Worm (Caenorhabditis elegans): ENCODE data around the gene F46G10.2.

Gene F46G10.2

ce11 chrX:13322886-13323285 is at the start of gene F46G10.2:
TSS of gene F46G10.2 (plus strand) at chrX:13322963.
- TF ChIP-seq vab-15 (tag; optimal IDR thresholded peaks at IDR 0.05) (no peak), fkh-4 (tag; optimal IDR thresholded peaks at IDR 0.05; ENCODE audit: borderline replicate concordance) (no peak), efl-1 (optimal IDR thresholded peaks at IDR 0.05) (no peak), efl-1 (GFP tag; optimal IDR thresholded peaks at IDR 0.05 in 1 of 2) (no peak), elt-3 (tag; optimal IDR thresholded peaks at IDR 0.05) (peak in 1 of 6 experiments; percentile 32), nhr-28 (tag; optimal IDR thresholded peaks at IDR 0.05) (no peak), nhr-85 (tag) (peak; percentile 68), lin-13 (GFP tag; optimal IDR thresholded peaks at IDR 0.05) (no peak), xbp-1 (tag; optimal IDR thresholded peaks at IDR 0.05) (no peak), sox-4 (tag; optimal IDR thresholded peaks at IDR 0.05) (no peak), nhr-20 (tag; optimal IDR thresholded peaks at IDR 0.05) (peak; percentile 26), ceh-63 (GFP tag; optimal IDR thresholded peaks at IDR 0.05) (no peak), aly-2 (tag; optimal IDR thresholded peaks at IDR 0.05) (no peak), F16B12.6 (tag; optimal IDR thresholded peaks at IDR 0.05) (no peak), grh-1 (GFP tag; IDR thresholded peaks at IDR 0.05) (no peak), pqm-1 (tag; optimal IDR thresholded peaks at IDR 0.05) (no peak), nhr-71 (tag; optimal IDR thresholded peaks at IDR 0.05) (peak; percentile 24), mdl-1 (tag; optimal IDR thresholded peaks at IDR 0.05) (peak in 1 of 2 experiments; percentile 16), blmp-1 (tag; optimal IDR thresholded peaks at IDR 0.05) (peak; percentile 73), dpl-1 (GFP tag; optimal IDR thresholded peaks at IDR 0.05) (no peak), lin-35 (GFP tag; optimal IDR thresholded peaks at IDR 0.05) (peak in 1 of 2 experiments; percentile 16), tbx-2 (tag; optimal IDR thresholded peaks at IDR 0.05) (no peak), irx-1 (tag; optimal IDR thresholded peaks at IDR 0.05) (no peak), nhr-90 (tag; optimal IDR thresholded peaks at IDR 0.05; ENCODE audit: poor library complexity) (no peak)

- TF ChIP-seq C16A3.4 (tag; optimal IDR thresholded peaks at IDR 0.05) (no peak), Y116A8C.19 (tag; optimal IDR thresholded peaks at IDR 0.05; ENCODE audit: borderline replicate concordance) (no peak), nhr-20 (tag; optimal IDR thresholded peaks at IDR 0.05) (no peak), elt-2 (tag; optimal IDR thresholded peaks at IDR 0.05) (no peak), sox-4 (tag; optimal IDR thresholded peaks at IDR 0.05) (no peak), nhr-71 (tag; optimal IDR thresholded peaks at IDR 0.05) (no peak), dsc-1 (tag; optimal IDR thresholded peaks at IDR 0.05) (no peak), nhr-85 (tag) (no peak), ztf-11 (tag; optimal IDR thresholded peaks at IDR 0.05) (no peak), lin-35 (GFP tag; optimal IDR thresholded peaks at IDR 0.05) (no peak), C04F5.9 (tag; optimal IDR thresholded peaks at IDR 0.05) (no peak), mef-2 (tag; optimal IDR thresholded peaks at IDR 0.05) (no peak), blmp-1 (tag; optimal IDR thresholded peaks at IDR 0.05) (no peak), fkh-8 (tag; optimal IDR thresholded peaks at IDR 0.05) (no peak), ceh-82 (tag; optimal IDR thresholded peaks at IDR 0.05) (no peak), lin-39 (tag; optimal IDR thresholded peaks at IDR 0.05) (no peak), ceh-63 (GFP tag; optimal IDR thresholded peaks at IDR 0.05) (no peak), fos-1 (tag; optimal IDR thresholded peaks at IDR 0.05) (no peak), nhr-11 (tag; optimal IDR thresholded peaks at IDR 0.05) (no peak), ztf-4 (tag; optimal IDR thresholded peaks at IDR 0.05) (no peak)
Measured at ce11 chrX:13274102-13274501, 48.7 kb upstream of the F46G10.2 start, which contains the start of gene cyp-14A3. TSS of gene cyp-14A3 (minus strand) at chrX:13274202.

ce11 chrX:13278876-13279275 is 43.9 kb upstream of the F46G10.2 start, which contains the start of gene phf-33:
TSS of gene phf-33 (minus strand) at chrX:13278976.
- TF ChIP-seq grh-1 (GFP tag; IDR thresholded peaks at IDR 0.05) = no peak
- no peak for TF ChIP-seq hpl-2 (GFP tag; optimal IDR thresholded peaks at IDR 0.05)

DNA sequence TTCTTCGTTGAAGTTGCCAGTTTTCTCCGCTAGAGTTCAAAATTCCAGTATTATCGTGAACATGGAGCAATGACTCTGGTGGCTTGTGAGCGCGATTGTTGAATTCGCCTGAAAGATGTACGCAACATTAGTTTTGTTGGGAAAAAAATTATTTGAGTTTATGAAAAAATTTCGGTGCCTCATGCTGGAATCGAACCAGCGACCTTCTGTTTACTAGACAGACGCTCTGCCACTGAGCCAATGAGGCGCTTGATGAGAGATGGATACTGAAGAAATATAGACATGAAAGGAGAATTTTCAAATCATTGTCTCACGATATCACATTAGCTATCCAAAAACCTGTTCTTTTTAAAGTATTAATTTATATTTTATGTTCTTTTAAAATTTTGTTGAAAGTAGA is 39.3 kb upstream of the F46G10.2 start:
- no peak for TF ChIP-seq fkh-8 (tag; optimal IDR thresholded peaks at IDR 0.05)
- TF ChIP-seq vab-15 (tag; optimal IDR thresholded peaks at IDR 0.05) = no peak
- TF ChIP-seq mdl-1 (tag; optimal IDR thresholded peaks at IDR 0.05) = no peak
- peak; percentile 12 for TF ChIP-seq nhr-90 (tag; optimal IDR thresholded peaks at IDR 0.05; ENCODE audit: poor library complexity)
- TF ChIP-seq lin-13 (GFP tag; optimal IDR thresholded peaks at IDR 0.05) = no peak
- TF ChIP-seq nhr-20 (tag; optimal IDR thresholded peaks at IDR 0.05) = peak; percentile 13
- TF ChIP-seq swsn-7 (tag; optimal IDR thresholded peaks at IDR 0.05) = no peak
- TF ChIP-seq rnt-1 (tag; optimal IDR thresholded peaks at IDR 0.05) = no peak
- TF ChIP-seq lin-35 (GFP tag; optimal IDR thresholded peaks at IDR 0.05) = peak in 1 of 2 experiments; percentile 13
- TF ChIP-seq ceh-82 (tag; optimal IDR thresholded peaks at IDR 0.05) = peak in 1 of 3 experiments; percentile 2

Data from whole organism, L1 larva.